Fruit fly (Drosophila melanogaster) Kc167 (cell line): ENCODE results near the gene CG43134.

Source experiments
- Myc ChIP-seq: fragments of >200 bp; optimal IDR thresholded peaks from 2 replicates; lab custom pipeline; 2017; ENCODE audit warnings: missing external identifiers
- Sin3A ChIP-seq: fragments of >200 bp; optimal IDR thresholded peaks from 2 replicates; lab custom pipeline; 2018; ENCODE audit warnings: missing external identifiers
- h ChIP-seq: fragments of >200 bp; optimal IDR thresholded peaks from 3 replicates; lab custom pipeline; 2018; ENCODE audit warnings: missing external identifiers
- insv ChIP-seq: fragments of >200 bp; optimal IDR thresholded peaks from 3 replicates; lab custom pipeline; 2018; ENCODE audit warnings: missing external identifiers
- psq ChIP-seq: fragments of >200 bp; optimal IDR thresholded peaks from 2 replicates; lab custom pipeline; 2017; ENCODE audit warnings: missing external identifiers
- ttk ChIP-seq: sonication (Bioruptor generic); optimal IDR thresholded peaks from 2 replicates; lab custom pipeline; 2017; ENCODE audit warnings: missing external identifiers

The CG43134 gene

DNA sequence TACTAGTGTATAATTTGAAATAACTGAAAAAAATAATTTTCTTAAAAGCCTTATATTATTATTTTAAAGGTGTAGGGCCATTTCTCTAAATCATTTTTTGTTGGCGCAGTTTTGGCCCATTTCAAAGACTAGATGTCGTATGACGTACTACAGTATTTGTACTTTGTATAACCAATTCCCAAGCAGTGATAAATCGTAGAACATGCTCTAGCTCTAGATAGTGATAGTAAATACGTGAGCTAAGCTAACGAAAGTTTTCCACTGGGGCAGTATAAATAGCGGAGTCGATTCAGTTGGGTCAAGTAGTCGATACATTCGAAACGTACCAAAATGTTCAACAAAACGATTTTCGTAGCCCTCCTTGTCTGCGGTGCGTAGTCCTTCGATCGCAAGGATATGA lies at the start of gene CG43134:
TSS of gene CG43134 (plus strand) at position 301 of the 400 bp plus-strand sequence.
- no peak for TF ChIP-seq Sin3A
- no peak for TF ChIP-seq Myc (lab: Kevin White, UChicago)
- TF ChIP-seq insv, result no peak
- no peak for TF ChIP-seq h (lab: Kevin White, UChicago)
- no peak for TF ChIP-seq ttk (lab: Kevin White, UChicago)
- TF ChIP-seq psq (lab: Kevin White, UChicago), result no peak

- TF ChIP-seq Sin3A (no peak), Myc (lab: Kevin White, UChicago) (no peak), ttk (lab: Kevin White, UChicago) (no peak), h (lab: Kevin White, UChicago) (no peak), insv (no peak), psq (lab: Kevin White, UChicago) (no peak)
Observed at dm6 chrX:4197463-4197862, 49.6 kb upstream of the CG43134 start.

- TF ChIP-seq h (lab: Kevin White, UChicago) (no peak), insv (no peak), Myc (lab: Kevin White, UChicago) (no peak), ttk (lab: Kevin White, UChicago) (no peak), Sin3A (no peak), psq (lab: Kevin White, UChicago) (no peak)
Observed at dm6 chrX:4198769-4199168, 48.3 kb upstream of the CG43134 start.

- TF ChIP-seq h (lab: Kevin White, UChicago) (no peak), Myc (lab: Kevin White, UChicago) (no peak), insv (no peak), Sin3A (no peak), ttk (lab: Kevin White, UChicago) (no peak), psq (lab: Kevin White, UChicago) (no peak)
Observed at dm6 chrX:4200612-4201011, 46.5 kb upstream of the CG43134 start.

DNA sequence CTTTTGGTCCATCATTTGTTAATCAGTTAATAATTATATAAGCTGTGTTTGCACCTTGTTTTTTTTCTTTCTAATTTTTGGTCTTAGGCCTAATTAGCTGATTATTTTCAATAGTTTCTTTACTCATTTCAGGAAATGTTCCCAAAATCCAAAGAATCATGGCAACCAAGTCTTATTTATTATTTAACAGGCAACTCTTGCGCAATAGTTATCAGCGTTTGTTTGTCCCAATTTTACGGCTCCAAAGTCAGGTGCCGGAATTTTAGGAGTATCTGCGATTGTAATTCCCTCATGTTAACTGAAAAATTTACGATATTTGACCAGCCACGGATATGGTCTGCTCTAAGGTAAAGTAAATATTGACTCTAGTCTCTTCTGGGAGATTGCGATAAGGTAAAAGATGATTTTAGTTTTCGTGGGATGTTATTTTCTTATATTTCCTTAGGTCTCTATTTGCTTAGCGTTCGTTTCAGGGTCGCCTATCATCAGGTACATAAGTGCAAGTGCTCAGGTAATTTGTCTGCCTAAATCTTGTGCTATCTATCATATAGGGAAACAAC lies 44.8 kb upstream of the CG43134 start:
- TF ChIP-seq ttk (lab: Kevin White, UChicago) (no peak), Sin3A (no peak), psq (lab: Kevin White, UChicago) (no peak), h (lab: Kevin White, UChicago) (no peak), insv (no peak), Myc (lab: Kevin White, UChicago) (no peak)

DNA sequence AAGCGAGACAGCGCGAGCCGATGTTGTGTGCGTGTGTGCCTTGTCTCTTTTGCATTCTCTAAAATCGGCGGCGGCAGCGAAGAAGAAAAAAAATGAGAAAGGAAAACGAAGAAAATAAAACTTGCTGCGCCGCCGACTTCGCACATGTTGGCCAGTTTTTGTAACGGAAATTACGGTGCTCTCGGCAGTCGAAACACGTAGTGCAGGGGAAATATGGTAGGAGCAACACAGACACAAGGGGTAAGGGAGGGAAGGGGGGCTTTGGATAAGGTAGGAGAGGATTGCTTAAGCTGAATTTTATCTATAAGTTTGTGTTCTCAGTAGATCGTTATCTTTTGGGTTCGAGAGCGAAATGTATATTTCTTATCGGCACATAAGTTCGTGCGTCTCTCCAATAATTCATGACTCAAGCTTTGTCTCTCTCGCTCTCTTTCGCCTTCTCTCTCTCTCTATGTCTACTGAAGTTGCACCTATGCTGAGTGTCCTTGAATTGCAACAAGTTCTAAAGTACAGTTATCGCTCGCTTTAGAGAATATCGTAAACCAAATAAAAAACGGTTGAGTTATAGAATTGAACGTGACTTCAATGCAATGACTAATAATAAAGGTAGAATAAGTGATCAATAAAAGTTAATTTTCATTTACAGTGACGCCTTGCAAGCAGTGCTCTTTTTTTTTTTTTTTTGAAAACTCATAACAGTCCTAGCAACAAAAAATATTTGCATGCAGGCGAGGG lies 43.2 kb upstream of the CG43134 start:
- TF ChIP-seq h (lab: Kevin White, UChicago) (no peak), ttk (lab: Kevin White, UChicago) (no peak), psq (lab: Kevin White, UChicago) (no peak), insv (no peak), Sin3A (no peak), Myc (lab: Kevin White, UChicago) (no peak)

- TF ChIP-seq psq (lab: Kevin White, UChicago) (no peak), h (lab: Kevin White, UChicago) (no peak), Sin3A (no peak), insv (no peak), Myc (lab: Kevin White, UChicago) (no peak), ttk (lab: Kevin White, UChicago) (no peak)
Observed at dm6 chrX:4205346-4206178, 41.6 kb upstream of the CG43134 start, which contains the start of gene Fas2. TSS of gene Fas2 (minus strand) at chrX:4206093.

dm6 chrX:4206764-4207163 lies 40.3 kb upstream of the CG43134 start:
- no peak for TF ChIP-seq Sin3A

DNA sequence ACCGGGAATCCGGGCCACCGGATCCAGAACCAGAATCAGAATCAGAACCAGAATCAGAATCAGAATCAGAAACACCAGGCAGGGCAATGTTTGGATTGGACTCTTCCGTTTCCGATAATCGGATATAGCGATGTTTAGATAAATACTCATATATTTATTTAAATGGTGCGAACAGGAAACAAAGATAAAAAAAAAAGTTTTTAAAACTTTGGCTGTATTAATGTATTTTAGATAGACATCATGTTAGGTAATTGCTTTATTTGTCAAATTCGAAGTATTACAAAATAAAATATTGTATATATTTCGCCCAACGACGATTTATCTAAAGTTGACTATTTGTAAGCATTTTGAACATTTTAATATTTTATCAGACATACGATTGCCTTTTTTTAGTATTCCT lies 34.4 kb upstream of the CG43134 start, which contains the start of gene CG43288:
TSS of gene CG43288 (plus strand) at position 301 of the 400 bp plus-strand sequence.
- TF ChIP-seq h (lab: Kevin White, UChicago), result no peak
- TF ChIP-seq Myc (lab: Kevin White, UChicago), result no peak
- TF ChIP-seq ttk (lab: Kevin White, UChicago), result no peak
- no peak for TF ChIP-seq insv
- no peak for TF ChIP-seq Sin3A
- no peak for TF ChIP-seq psq (lab: Kevin White, UChicago)

- no peak for TF ChIP-seq insv
- TF ChIP-seq h (lab: Kevin White, UChicago), result no peak
- no peak for TF ChIP-seq psq (lab: Kevin White, UChicago)
- no peak for TF ChIP-seq Sin3A
- no peak for TF ChIP-seq ttk (lab: Kevin White, UChicago)
- no peak for TF ChIP-seq Myc (lab: Kevin White, UChicago)
Observed at dm6 chrX:4214371-4214770, 32.7 kb upstream of the CG43134 start.

DNA sequence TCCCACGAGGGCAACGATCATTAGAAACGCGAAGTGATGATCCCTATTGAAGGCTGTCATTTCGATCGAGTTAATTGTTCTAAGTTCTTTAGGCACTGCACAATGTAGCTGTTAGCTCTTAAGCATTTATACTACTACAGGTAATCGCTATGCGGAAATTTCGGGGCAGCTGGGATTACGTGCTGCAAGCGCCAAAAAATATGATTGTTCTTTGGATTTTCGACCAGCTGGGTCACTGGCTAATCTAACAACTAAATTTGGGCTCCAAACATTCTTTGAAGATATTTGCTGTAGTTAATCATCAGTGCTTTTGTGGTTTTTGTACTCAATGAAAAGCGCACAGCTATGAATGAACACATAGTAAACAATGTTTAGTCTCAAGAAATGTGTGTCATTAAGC lies 29.8 kb upstream of the CG43134 start, which contains the start of gene CG15571:
TSS of gene CG15571 (minus strand) at position 101 of the 400 bp plus-strand sequence.
- TF ChIP-seq ttk (lab: Kevin White, UChicago) (no peak), insv (no peak), h (lab: Kevin White, UChicago) (no peak), psq (lab: Kevin White, UChicago) (no peak), Myc (lab: Kevin White, UChicago) (no peak), Sin3A (no peak)

- TF ChIP-seq insv (no peak), psq (lab: Kevin White, UChicago) (no peak), Sin3A (no peak), h (lab: Kevin White, UChicago) (no peak), ttk (lab: Kevin White, UChicago) (no peak)
Observed at dm6 chrX:4217870-4218269, 29.2 kb upstream of the CG43134 start, which contains the start of gene CG15570. TSS of gene CG15570 (plus strand) at chrX:4218170.
